Worm (Caenorhabditis elegans) whole organism, dauer: Measurements from ENCODE around the gene srt-74.

Experiments used
- unc-62 ChIP-seq: sonication (generic microtip); optimal IDR thresholded peaks from 2 replicates; lab custom pipeline; 2017; ENCODE audit warnings: missing biosample characterization, missing genetic modification reagents, missing genetic modification characterization

srt-74 gene

ce11 chrV:14268616-14269015 lies 13.5 kb downstream of the srt-74 start, which contains the start of gene F40G12.4:
Gene F40G12.4 (minus strand): TSS chrV:14268716.
- TF ChIP-seq unc-62 (GFP tag; lab: Kevin White, UChicago), result no peak

- no peak for TF ChIP-seq unc-62 (GFP tag; lab: Kevin White, UChicago)
Observed at ce11 chrV:14267326-14267942, 14.7 kb downstream of the srt-74 start.

- no peak for TF ChIP-seq unc-62 (GFP tag; lab: Kevin White, UChicago)
Observed at ce11 chrV:14260831-14261230, 21.3 kb downstream of the srt-74 start, which contains the start of gene F40G12.2. Gene F40G12.2 (minus strand): TSS chrV:14260931.

ce11 chrV:14256813-14257212 lies 25.3 kb downstream of the srt-74 start, which contains the start of gene sre-8:
Gene sre-8 (plus strand): TSS chrV:14257113.
- TF ChIP-seq unc-62 (GFP tag; lab: Kevin White, UChicago), result no peak

- TF ChIP-seq unc-62 (GFP tag; lab: Kevin White, UChicago), result no peak
Observed at ce11 chrV:14254221-14254620, 27.9 kb downstream of the srt-74 start, which contains the start of gene K02E11.7. Gene K02E11.7 (minus strand): TSS chrV:14254321.

- TF ChIP-seq unc-62 (GFP tag; lab: Kevin White, UChicago), result no peak
Observed at ce11 chrV:14252025-14252424, 30.1 kb downstream of the srt-74 start, which contains the start of gene K02E11.5. Gene K02E11.5 (plus strand): TSS chrV:14252325.

ce11 chrV:14248654-14249053 lies 33.5 kb downstream of the srt-74 start, which contains the start of gene K02E11.6:
Gene K02E11.6 (plus strand): TSS chrV:14248802.
- TF ChIP-seq unc-62 (GFP tag; lab: Kevin White, UChicago), result no peak

- no peak for TF ChIP-seq unc-62 (GFP tag; lab: Kevin White, UChicago)
Observed at ce11 chrV:14248025-14248424, 34.1 kb downstream of the srt-74 start, which contains the start of gene K02E11.4. Gene K02E11.4 (minus strand): TSS chrV:14248125.

ce11 chrV:14246761-14247160 lies 35.4 kb downstream of the srt-74 start, which contains the start of gene K02E11.3:
Gene K02E11.3 (minus strand): TSS chrV:14246861.
- no peak for TF ChIP-seq unc-62 (GFP tag; lab: Kevin White, UChicago)

ce11 chrV:14243904-14244303 lies 38.2 kb downstream of the srt-74 start, which contains the start of gene sre-7:
Gene sre-7 (plus strand): TSS chrV:14244204.
- no peak for TF ChIP-seq unc-62 (GFP tag; lab: Kevin White, UChicago)

ce11 chrV:14240694-14241201 lies 41.4 kb downstream of the srt-74 start, which contains the start of gene K02E11.10:
Gene K02E11.10 (minus strand): TSS chrV:14241151.
- no peak for TF ChIP-seq unc-62 (GFP tag; lab: Kevin White, UChicago)

ce11 chrV:14235942-14236341 lies 46.2 kb downstream of the srt-74 start, which contains the start of gene ent-3:
Gene ent-3 (minus strand): TSS chrV:14236042.
- TF ChIP-seq unc-62 (GFP tag; lab: Kevin White, UChicago), result no peak

ce11 chrV:14231656-14232055 lies 50.5 kb downstream of the srt-74 start:
- no peak for TF ChIP-seq unc-62 (GFP tag; lab: Kevin White, UChicago)
